Worm (Caenorhabditis elegans) whole organism, L1 larva: ENCODE measurements around the gene flp-12.

ENCODE experiments used
- C16A3.4 ChIP-seq: fragments of 150-350 bp; optimal IDR thresholded peaks from 2 replicates; lab custom pipeline; 2014; ENCODE audit warnings: missing biosample characterization, missing genetic modification characterization
- C34B4.2 ChIP-seq: sonication (generic microtip); optimal IDR thresholded peaks from 2 replicates; lab custom pipeline; 2017; ENCODE audit warnings: mild to moderate bottlenecking, missing genetic modification characterization, missing compliant biosample characterization
- Y116A8C.19 ChIP-seq: sonication (generic microtip); optimal IDR thresholded peaks from 2 replicates; lab custom pipeline; 2016; ENCODE audit warnings: missing compliant biosample characterization, missing genetic modification characterization, borderline replicate concordance
- aha-1 ChIP-seq: fragments of 150-350 bp; optimal IDR thresholded peaks from 2 replicates; lab custom pipeline; 2014; ENCODE audit warnings: missing biosample characterization, missing genetic modification characterization
- alr-1 ChIP-seq: fragments of 200-800 bp; sonication (Bioruptor generic); optimal IDR thresholded peaks from 2 replicates; lab custom pipeline; 2018; ENCODE audit warnings: borderline replicate concordance, mild to moderate bottlenecking, missing genetic modification characterization, missing compliant biosample characterization
- aly-2 ChIP-seq: fragments of 150-350 bp; optimal IDR thresholded peaks from 2 replicates; lab custom pipeline; 2014; ENCODE audit warnings: missing biosample characterization, missing genetic modification characterization
- blmp-1 ChIP-seq: fragments of 150-350 bp; optimal IDR thresholded peaks from 2 replicates; lab custom pipeline; 2014; ENCODE audit warnings: missing biosample characterization, missing genetic modification characterization
- ceh-8 ChIP-seq: fragments of 200-800 bp; sonication (Bioruptor generic); optimal IDR thresholded peaks from 2 replicates; lab custom pipeline; 2018; ENCODE audit warnings: mild to moderate bottlenecking, missing genetic modification characterization, moderate library complexity, missing compliant biosample characterization
- ceh-90 ChIP-seq: sonication (generic microtip); optimal IDR thresholded peaks from 2 replicates; lab custom pipeline; 2016; ENCODE audit warnings: missing genetic modification characterization, missing compliant biosample characterization
- ces-1 ChIP-seq: fragments of 150-350 bp; optimal IDR thresholded peaks from 2 replicates; lab custom pipeline; 2014; ENCODE audit warnings: missing biosample characterization, missing genetic modification reagents, missing genetic modification characterization
- dpl-1 ChIP-seq, 3 experiments: fragments of 150-350 bp in 2 of 3; sonication (generic microtip) in 1 of 3; optimal IDR thresholded peaks; 2 replicates each; lab custom pipeline; 2014 to 2017; ENCODE audit warnings: missing biosample characterization in 3 of 3, missing genetic modification characterization in 3 of 3, missing genetic modification reagents in 3 of 3
- efl-1 ChIP-seq, 4 experiments: fragments of 150-350 bp; optimal IDR thresholded peaks in 3 of 4; peaks in 1 of 4; 1 replicate in 1 of 4; 2 replicates in 3 of 4; lab custom pipeline; 2014; ENCODE audit warnings: missing biosample characterization in 2 of 4, missing genetic modification characterization in 2 of 4, missing genetic modification reagents in 2 of 4
- egl-13 ChIP-seq: sonication (generic microtip); optimal IDR thresholded peaks from 2 replicates; lab custom pipeline; 2016; ENCODE audit warnings: missing genotype, missing genetic modification reagents, missing genetic modification characterization, missing compliant biosample characterization
- egl-27 ChIP-seq, 2 experiments: fragments of 150-350 bp in 1 of 2; sonication (generic microtip); optimal IDR thresholded peaks; 3 replicates each; lab custom pipeline; 2017 to 2018; ENCODE audit warnings: missing biosample characterization in 2 of 2, missing genetic modification characterization in 2 of 2, missing genetic modification reagents in 2 of 2
- fkh-10 ChIP-seq: sonication (generic microtip); optimal IDR thresholded peaks from 2 replicates; lab custom pipeline; 2017; ENCODE audit warnings: missing biosample characterization, missing genetic modification reagents, missing genetic modification characterization
- fkh-4 ChIP-seq: sonication (generic microtip); optimal IDR thresholded peaks from 2 replicates; lab custom pipeline; 2016; ENCODE audit warnings: missing compliant biosample characterization, missing genetic modification characterization, borderline replicate concordance
- fkh-8 ChIP-seq: sonication (generic microtip); optimal IDR thresholded peaks from 2 replicates; lab custom pipeline; 2016; ENCODE audit warnings: mild to moderate bottlenecking, missing genetic modification characterization, missing compliant biosample characterization
- fos-1 ChIP-seq: fragments of 150-350 bp; optimal IDR thresholded peaks from 2 replicates; lab custom pipeline; 2014; ENCODE audit warnings: missing biosample characterization, missing genetic modification characterization
- hlh-4 ChIP-seq: sonication (generic microtip); optimal IDR thresholded peaks from 2 replicates; lab custom pipeline; 2016; ENCODE audit warnings: mild to moderate bottlenecking, missing genetic modification characterization, missing compliant biosample characterization
- irx-1 ChIP-seq: sonication (generic microtip); optimal IDR thresholded peaks from 2 replicates; lab custom pipeline; 2016; ENCODE audit warnings: missing genetic modification characterization, missing compliant biosample characterization
- isw-1 ChIP-seq: fragments of 200-800 bp; sonication (Bioruptor generic); IDR thresholded peaks from 2 replicates; pipeline ENCODE4 v1.3.6; 2022; ENCODE audit warnings: missing genetic modification characterization, missing compliant biosample characterization
- lin-14 ChIP-seq: fragments of 200-800 bp; sonication (Bioruptor generic); optimal IDR thresholded peaks from 2 replicates; lab custom pipeline; 2018; ENCODE audit warnings: mild to moderate bottlenecking, missing genetic modification characterization, moderate library complexity, missing compliant biosample characterization
- lin-15B ChIP-seq: fragments of 150-350 bp; sonication (generic microtip); optimal IDR thresholded peaks from 3 replicates; lab custom pipeline; 2014; ENCODE audit warnings: missing biosample characterization, missing genetic modification characterization
- lin-35 ChIP-seq, 2 experiments: fragments of 150-350 bp; optimal IDR thresholded peaks; 2 replicates each; lab custom pipeline; 2014; ENCODE audit warnings: missing biosample characterization in 2 of 2, missing genetic modification characterization in 2 of 2, missing genetic modification reagents in 2 of 2
- lir-3 ChIP-seq: sonication (generic microtip); optimal IDR thresholded peaks from 2 replicates; lab custom pipeline; 2016; ENCODE audit warnings: mild to moderate bottlenecking, missing genetic modification characterization, moderate library complexity, missing compliant biosample characterization; ENCODE audit not compliant: poor library complexity
- lsy-2 ChIP-seq, 2 experiments: fragments of 150-350 bp; optimal IDR thresholded peaks; 2 replicates each; lab custom pipeline; 2014; ENCODE audit warnings: missing biosample characterization in 2 of 2, missing genetic modification characterization in 2 of 2
- mdl-1 ChIP-seq, 2 experiments: fragments of 150-350 bp; optimal IDR thresholded peaks; 2 replicates each; lab custom pipeline; 2014 to 2017; ENCODE audit warnings: missing biosample characterization in 2 of 2, missing genetic modification characterization in 2 of 2, inconsistent platforms in 1 of 2
- nhr-12 ChIP-seq: sonication (generic microtip); optimal IDR thresholded peaks from 2 replicates; lab custom pipeline; 2017; ENCODE audit warnings: missing biosample characterization, missing genetic modification characterization
- nhr-19 ChIP-seq: fragments of 200-800 bp; sonication (Bioruptor generic); conservative IDR thresholded peaks from 2 replicates; pipeline ENCODE4 v1.3.6; 2022; ENCODE audit warnings: missing genetic modification characterization, missing compliant biosample characterization
- nhr-47 ChIP-seq: sonication (generic microtip); optimal IDR thresholded peaks from 2 replicates; lab custom pipeline; 2016; ENCODE audit warnings: mild to moderate bottlenecking, missing genetic modification characterization, moderate library complexity, missing compliant biosample characterization
- nhr-71 ChIP-seq: sonication (generic microtip); optimal IDR thresholded peaks from 2 replicates; lab custom pipeline; 2016; ENCODE audit warnings: mild to moderate bottlenecking, missing genetic modification characterization, moderate library complexity, missing compliant biosample characterization
- nhr-85 ChIP-seq: sonication (generic microtip); peaks from one replicate; lab custom pipeline; 2016; ENCODE audit warnings: missing genetic modification characterization, inconsistent platforms, missing compliant biosample characterization
- nhr-90 ChIP-seq: sonication (generic microtip); optimal IDR thresholded peaks from 2 replicates; lab custom pipeline; 2016; ENCODE audit warnings: mild to moderate bottlenecking, missing genetic modification characterization, missing compliant biosample characterization; ENCODE audit not compliant: poor library complexity
- pqm-1 ChIP-seq: sonication (generic microtip); optimal IDR thresholded peaks from 3 replicates; lab custom pipeline; 2017; ENCODE audit warnings: missing biosample characterization, missing genetic modification characterization
- skn-1 ChIP-seq: fragments of 150-350 bp; optimal IDR thresholded peaks from 2 replicates; lab custom pipeline; 2014; ENCODE audit warnings: missing biosample characterization, missing genetic modification characterization
- sptf-1 ChIP-seq: fragments of 150-350 bp; optimal IDR thresholded peaks from 2 replicates; lab custom pipeline; 2014; ENCODE audit warnings: missing biosample characterization, missing genetic modification characterization
- sup-37 ChIP-seq: fragments of 200-800 bp; sonication (Bioruptor generic); optimal IDR thresholded peaks from 2 replicates; lab custom pipeline; 2018; ENCODE audit warnings: mild to moderate bottlenecking, missing genetic modification characterization, missing compliant biosample characterization
- swsn-7 ChIP-seq: sonication (generic microtip); optimal IDR thresholded peaks from 2 replicates; lab custom pipeline; 2016; ENCODE audit warnings: missing genetic modification characterization, missing compliant biosample characterization
- tlp-1 ChIP-seq: fragments of 150-350 bp; optimal IDR thresholded peaks from 2 replicates; lab custom pipeline; 2014; ENCODE audit warnings: missing biosample characterization, missing genetic modification characterization
- unc-130 ChIP-seq: fragments of 150-350 bp; optimal IDR thresholded peaks from 2 replicates; lab custom pipeline; 2017; ENCODE audit warnings: missing biosample characterization, missing genetic modification characterization, inconsistent platforms
- vab-15 ChIP-seq: sonication (generic microtip); optimal IDR thresholded peaks from 2 replicates; lab custom pipeline; 2017; ENCODE audit warnings: missing genotype, mild to moderate bottlenecking, missing genetic modification characterization, missing compliant biosample characterization
- zip-4 ChIP-seq: fragments of 200-800 bp; sonication (Bioruptor generic); optimal IDR thresholded peaks from 2 replicates; lab custom pipeline; 2018; ENCODE audit warnings: mild to moderate bottlenecking, missing genetic modification characterization, moderate library complexity, missing compliant biosample characterization

Gene flp-12

DNA sequence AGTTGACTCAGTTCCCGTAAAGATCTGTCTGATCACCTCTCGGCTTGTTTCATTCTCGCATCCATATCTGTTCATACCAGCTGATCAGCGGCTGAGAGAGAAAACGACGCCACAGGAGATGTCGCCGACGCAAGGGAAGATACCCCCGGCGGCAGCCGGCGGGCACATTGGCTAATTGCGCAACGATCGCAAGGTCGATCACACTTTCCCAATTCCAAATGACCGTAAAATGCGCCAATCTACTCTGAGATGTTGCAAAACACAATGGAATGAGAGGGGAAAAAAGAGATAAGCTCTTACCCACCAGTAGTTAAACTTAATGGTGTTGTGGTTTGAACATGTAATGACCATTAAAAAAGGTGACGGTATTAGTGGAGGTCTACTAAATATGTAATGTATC, 41.2 kb downstream of the flp-12 start (continued):
- no peak for TF ChIP-seq lin-15B (tag; lab: Kevin White, UChicago)
- no peak for TF ChIP-seq ceh-8 (GFP tag; lab: Kevin White, UChicago)
- TF ChIP-seq egl-27 (tag; optimal IDR thresholded peaks at IDR 0.05; lab: Kevin White, UChicago) = peak; percentile 10 to 41
- TF ChIP-seq Y116A8C.19 (tag; lab: Kevin White, UChicago) = no peak
- TF ChIP-seq nhr-12 (tag; lab: Kevin White, UChicago) = no peak
- no peak for TF ChIP-seq fkh-10 (GFP tag; lab: Kevin White, UChicago)
- TF ChIP-seq hlh-4 (tag; lab: Kevin White, UChicago) = no peak
- no peak for TF ChIP-seq fos-1
- no peak for TF ChIP-seq zip-4 (GFP tag; lab: Kevin White, UChicago)
- TF ChIP-seq vab-15 (tag; lab: Kevin White, UChicago) = peak; percentile 28
- no peak for TF ChIP-seq ceh-90
- TF ChIP-seq lin-14 (GFP tag; lab: Kevin White, UChicago) = peak; percentile 77
- no peak for TF ChIP-seq aly-2 (tag; lab: Kevin White, UChicago)
- peak; percentile 95 for TF ChIP-seq nhr-85 (tag; lab: Kevin White, UChicago)
- TF ChIP-seq efl-1 (optimal IDR thresholded peaks at IDR 0.05; lab: Kevin White, UChicago) = no peak
- TF ChIP-seq efl-1 (GFP tag; optimal IDR thresholded peaks at IDR 0.05 in 1 of 2; lab: Kevin White, UChicago) = no peak
- no peak for TF ChIP-seq C34B4.2 (tag; lab: Kevin White, UChicago)
- TF ChIP-seq pqm-1 (tag; lab: Kevin White, UChicago) = no peak
- TF ChIP-seq nhr-19 = no peak
- TF ChIP-seq lir-3 (tag; lab: Kevin White, UChicago) = no peak
- TF ChIP-seq tlp-1 (tag; lab: Kevin White, UChicago) = no peak
- no peak for TF ChIP-seq sptf-1 (tag; lab: Kevin White, UChicago)
- TF ChIP-seq unc-130 = peak; percentile 65
- TF ChIP-seq dpl-1 (GFP tag; optimal IDR thresholded peaks at IDR 0.05; lab: Kevin White, UChicago) = peak in 1 of 3 experiments; percentile 3
- TF ChIP-seq fkh-8 = no peak
- no peak for TF ChIP-seq egl-13 (tag; lab: Kevin White, UChicago)
- peak; percentile 26 for TF ChIP-seq C16A3.4 (tag; lab: Kevin White, UChicago)
- peak; percentile 3 to 52 for TF ChIP-seq lin-35 (GFP tag; optimal IDR thresholded peaks at IDR 0.05; lab: Kevin White, UChicago)
- TF ChIP-seq nhr-90 (tag; lab: Kevin White, UChicago) = peak; percentile 44
- TF ChIP-seq irx-1 = no peak
- peak in 1 of 2 experiments; percentile 30 for TF ChIP-seq lsy-2 (tag; optimal IDR thresholded peaks at IDR 0.05; lab: Kevin White, UChicago)
- TF ChIP-seq skn-1 (tag; lab: Kevin White, UChicago) = no peak
- TF ChIP-seq aha-1 (tag; lab: Kevin White, UChicago) = no peak
- no peak for TF ChIP-seq alr-1 (tag; lab: Kevin White, UChicago)
- TF ChIP-seq ces-1 (GFP tag; lab: Kevin White, UChicago) = no peak
- peak in 1 of 2 experiments; percentile 54 for TF ChIP-seq mdl-1 (tag; optimal IDR thresholded peaks at IDR 0.05; lab: Kevin White, UChicago)
- no peak for TF ChIP-seq isw-1 (GFP tag; lab: Robert Waterston, UW)
- TF ChIP-seq nhr-47 (tag; lab: Kevin White, UChicago) = no peak
- TF ChIP-seq sup-37 = no peak
- TF ChIP-seq nhr-71 (tag; lab: Kevin White, UChicago) = peak; percentile 56
- TF ChIP-seq blmp-1 (tag; lab: Kevin White, UChicago) = peak; percentile 94
- no peak for TF ChIP-seq swsn-7
- no peak for TF ChIP-seq fkh-4
